Fruit fly (Drosophila melanogaster) whole organism, embryonic: ENCODE data around the gene CG17625.

Experiments
- Aef1 ChIP-seq: fragments of 200-800 bp; sonication (Bioruptor generic); IDR thresholded peaks from 3 replicates; pipeline ENCODE4 v1.3.6; 2022; ENCODE audit warnings: missing biosample characterization, missing genetic modification characterization
- Asciz ChIP-seq: fragments of 200-800 bp; sonication (Bioruptor generic); optimal IDR thresholded peaks from 2 replicates; lab custom pipeline; 2017; ENCODE audit warnings: missing biosample characterization, mild to moderate bottlenecking, missing genetic modification characterization, missing genetic modification reagents
- CG1024 ChIP-seq: fragments of 200-800 bp; sonication (Bioruptor generic); IDR thresholded peaks from 2 replicates; pipeline ENCODE4 v1.3.6; 2022; ENCODE audit warnings: missing biosample characterization, missing genetic modification characterization
- CG10543 ChIP-seq: fragments of 200-800 bp; sonication (Bioruptor generic); optimal IDR thresholded peaks from 3 replicates; lab custom pipeline; 2017; ENCODE audit warnings: missing biosample characterization, mild to moderate bottlenecking, missing genetic modification characterization, moderate library complexity
- CG10979 ChIP-seq: fragments of 200-800 bp; sonication (Bioruptor generic); optimal IDR thresholded peaks from 2 replicates; lab custom pipeline; 2018; ENCODE audit warnings: missing biosample characterization, mild to moderate bottlenecking, missing genetic modification characterization, moderate library complexity
- CG11085 ChIP-seq: fragments of 200-800 bp; sonication (Bioruptor generic); IDR thresholded peaks from 2 replicates; pipeline ENCODE4 v1.3.6; 2022; ENCODE audit warnings: missing biosample characterization, missing genetic modification characterization
- CG11504 ChIP-seq: fragments of 200-800 bp; sonication (Bioruptor generic); optimal IDR thresholded peaks from 3 replicates; lab custom pipeline; 2019; ENCODE audit warnings: missing biosample characterization, mild to moderate bottlenecking, missing genetic modification characterization, moderate library complexity
- CG1233 ChIP-seq: fragments of 200-800 bp; sonication (Bioruptor generic); optimal IDR thresholded peaks from 4 replicates; lab custom pipeline; 2018; ENCODE audit warnings: missing biosample characterization, mild to moderate bottlenecking, missing genetic modification characterization
- CG13287 ChIP-seq: fragments of 200-800 bp; sonication (Bioruptor generic); IDR thresholded peaks from 2 replicates; pipeline ENCODE4 v1.3.6; 2022; ENCODE audit warnings: missing biosample characterization, missing genetic modification characterization; ENCODE audit not compliant: partially characterized antibody
- CG13296 ChIP-seq: fragments of 200-800 bp; sonication (Bioruptor generic); optimal IDR thresholded peaks from 3 replicates; lab custom pipeline; 2018; ENCODE audit warnings: missing biosample characterization, mild to moderate bottlenecking, missing genetic modification characterization
- CG14050 ChIP-seq: fragments of 200-800 bp; sonication (Bioruptor generic); IDR thresholded peaks from 3 replicates; pipeline ENCODE4 v1.3.6; 2022; ENCODE audit warnings: missing biosample characterization, missing genetic modification characterization
- CG14860 ChIP-seq: fragments of 200-800 bp; sonication (Bioruptor generic); IDR thresholded peaks from 3 replicates; pipeline ENCODE4 v1.3.6; 2022; ENCODE audit warnings: missing biosample characterization, missing genetic modification characterization; ENCODE audit not compliant: partially characterized antibody
- CG16813 ChIP-seq: fragments of 200-800 bp; sonication (Bioruptor generic); IDR thresholded peaks from 3 replicates; pipeline ENCODE4 v1.3.6; 2022; ENCODE audit warnings: missing biosample characterization, missing genetic modification characterization; ENCODE audit not compliant: partially characterized antibody
- CG17912 ChIP-seq: fragments of 200-800 bp; sonication (Bioruptor generic); optimal IDR thresholded peaks from 2 replicates; lab custom pipeline; 2018; ENCODE audit warnings: missing biosample characterization, mild to moderate bottlenecking, missing genetic modification characterization
- CG32772 ChIP-seq: fragments of 200-800 bp; sonication (Bioruptor generic); IDR thresholded peaks from 2 replicates; pipeline ENCODE4 v1.3.6; 2022; ENCODE audit warnings: missing biosample characterization, missing genetic modification characterization
- CG34224 ChIP-seq: fragments of 200-800 bp; sonication (Bioruptor generic); IDR thresholded peaks from 3 replicates; pipeline ENCODE4 v1.3.6; 2022; ENCODE audit warnings: missing biosample characterization, missing genetic modification characterization; ENCODE audit not compliant: partially characterized antibody
- CG4360 ChIP-seq: fragments of 200-800 bp; sonication (Bioruptor generic); IDR thresholded peaks from 2 replicates; pipeline ENCODE4 v1.3.6; 2022; ENCODE audit warnings: missing biosample characterization, missing genetic modification characterization
- CG43689 ChIP-seq: fragments of 200-800 bp; sonication (Bioruptor generic); IDR thresholded peaks from 2 replicates; pipeline ENCODE4 v1.3.6; 2022; ENCODE audit warnings: missing biosample characterization, missing genetic modification characterization
- CG4424 ChIP-seq: fragments of 200-800 bp; sonication (Bioruptor generic); optimal IDR thresholded peaks from 3 replicates; lab custom pipeline; 2016; ENCODE audit warnings: missing biosample characterization, missing genetic modification characterization
- CG6272 ChIP-seq: fragments of 200-800 bp; sonication (Bioruptor generic); IDR thresholded peaks from 2 replicates; pipeline ENCODE4 v1.3.6; 2022; ENCODE audit warnings: missing biosample characterization, missing genetic modification characterization
- CG6791 ChIP-seq: fragments of 200-800 bp; sonication (Bioruptor generic); IDR thresholded peaks from 3 replicates; pipeline ENCODE4 v1.3.6; 2022; ENCODE audit warnings: missing biosample characterization, missing genetic modification characterization; ENCODE audit not compliant: partially characterized antibody
- CG8765 ChIP-seq: fragments of 200-800 bp; sonication (Bioruptor generic); IDR thresholded peaks from 2 replicates; pipeline ENCODE4 v1.3.6; 2022; ENCODE audit warnings: missing biosample characterization, missing genetic modification characterization
- CG9609 ChIP-seq: fragments of 200-800 bp; sonication (Bioruptor generic); optimal IDR thresholded peaks from 3 replicates; lab custom pipeline; 2016; ENCODE audit warnings: missing biosample characterization, missing genetic modification characterization
- CG9797 ChIP-seq: fragments of 200-800 bp; sonication (Bioruptor generic); optimal IDR thresholded peaks from 3 replicates; lab custom pipeline; 2018; ENCODE audit warnings: missing biosample characterization, mild to moderate bottlenecking, missing genetic modification characterization
- Dip3 ChIP-seq: fragments of 200-800 bp; sonication (Bioruptor generic); optimal IDR thresholded peaks from 3 replicates; lab custom pipeline; 2016; ENCODE audit warnings: missing biosample characterization, missing genetic modification characterization
- Eip74EF ChIP-seq, 2 experiments: fragments of 200-800 bp in 1 of 2; fragments of >200 bp in 1 of 2; sonication (Bioruptor generic) in 1 of 2; optimal IDR thresholded peaks; 2 replicates each; lab custom pipeline; 2017 to 2019; ENCODE audit warnings: missing biosample characterization in 2 of 2, missing genetic modification characterization in 2 of 2, mild to moderate bottlenecking in 1 of 2, moderate library complexity in 1 of 2
- HHEX ChIP-seq: fragments of 200-800 bp; sonication (Bioruptor generic); optimal IDR thresholded peaks from 3 replicates; lab custom pipeline; 2017; ENCODE audit warnings: missing biosample characterization, mild to moderate bottlenecking, missing genetic modification characterization, missing genetic modification reagents
- HLH3B ChIP-seq: fragments of 200-800 bp; sonication (Bioruptor generic); IDR thresholded peaks from 2 replicates; pipeline ENCODE4 v1.3.6; 2022; ENCODE audit warnings: missing biosample characterization, missing genetic modification characterization
- HmgZ ChIP-seq: fragments of 200-800 bp; sonication (Bioruptor generic); optimal IDR thresholded peaks from 2 replicates; lab custom pipeline; 2018; ENCODE audit warnings: missing biosample characterization, mild to moderate bottlenecking, missing genetic modification characterization
- Kr ChIP-seq: fragments of 200-800 bp; sonication (Bioruptor generic); optimal IDR thresholded peaks from 2 replicates; lab custom pipeline; 2017; ENCODE audit warnings: missing biosample characterization, mild to moderate bottlenecking, missing genetic modification characterization
- MTF-1 ChIP-seq: fragments of 200-800 bp; sonication (Bioruptor generic); optimal IDR thresholded peaks from 2 replicates; lab custom pipeline; 2018; ENCODE audit warnings: missing biosample characterization, mild to moderate bottlenecking, missing genetic modification characterization, borderline replicate concordance
- Mrtf ChIP-seq: fragments of 200-800 bp; sonication (Bioruptor generic); IDR thresholded peaks from 3 replicates; pipeline ENCODE4 v1.3.6; 2022; ENCODE audit warnings: missing biosample characterization, missing genetic modification characterization
- Myb ChIP-seq: fragments of 200-800 bp; sonication (Bioruptor generic); optimal IDR thresholded peaks from 2 replicates; lab custom pipeline; 2016; ENCODE audit warnings: missing biosample characterization, missing genetic modification characterization
- Sry-β ChIP-seq: fragments of 200-800 bp; sonication (Bioruptor generic); optimal IDR thresholded peaks from 2 replicates; lab custom pipeline; 2018; ENCODE audit warnings: missing biosample characterization, mild to moderate bottlenecking, missing genetic modification characterization, moderate library complexity
- amos ChIP-seq: fragments of 200-800 bp; sonication (Bioruptor generic); IDR thresholded peaks from 2 replicates; pipeline ENCODE4 v1.3.6; 2022; ENCODE audit warnings: missing biosample characterization, missing genetic modification characterization; ENCODE audit not compliant: partially characterized antibody
- cg ChIP-seq: fragments of 200-800 bp; sonication (Bioruptor generic); optimal IDR thresholded peaks from 3 replicates; lab custom pipeline; 2019; ENCODE audit warnings: missing biosample characterization, mild to moderate bottlenecking, missing genetic modification characterization, moderate library complexity
- chinmo ChIP-seq: fragments of 200-800 bp; sonication (Bioruptor generic); IDR thresholded peaks from 4 replicates; pipeline ENCODE4 v1.3.6; 2022; ENCODE audit warnings: missing biosample characterization, missing genetic modification characterization; ENCODE audit not compliant: partially characterized antibody
- fd3F ChIP-seq: fragments of 200-800 bp; sonication (Bioruptor generic); optimal IDR thresholded peaks from 2 replicates; lab custom pipeline; 2018; ENCODE audit warnings: missing biosample characterization, mild to moderate bottlenecking, missing genetic modification characterization, moderate library complexity
- fru ChIP-seq: fragments of >200 bp; optimal IDR thresholded peaks from 2 replicates; lab custom pipeline; 2017
- ftz-f1 ChIP-seq: fragments of 200-800 bp; sonication (Bioruptor generic); optimal IDR thresholded peaks from 2 replicates; lab custom pipeline; 2016; ENCODE audit warnings: missing biosample characterization, missing genetic modification characterization
- hbn ChIP-seq: fragments of 200-800 bp; sonication (Bioruptor generic); IDR thresholded peaks from 2 replicates; pipeline ENCODE4 v1.3.6; 2022; ENCODE audit warnings: missing biosample characterization, missing genetic modification characterization; ENCODE audit not compliant: partially characterized antibody
- hth ChIP-seq: fragments of >200 bp; optimal IDR thresholded peaks from 2 replicates; lab custom pipeline; 2017; ENCODE audit warnings: inconsistent platforms
- ind ChIP-seq: fragments of 200-800 bp; sonication (Bioruptor generic); optimal IDR thresholded peaks from 3 replicates; lab custom pipeline; 2016; ENCODE audit warnings: missing biosample characterization, missing genetic modification characterization
- kni ChIP-seq: fragments of 200-800 bp; sonication (Bioruptor generic); optimal IDR thresholded peaks from 3 replicates; lab custom pipeline; 2017; ENCODE audit warnings: mild to moderate bottlenecking, missing biosample characterization, missing genetic modification reagents, missing genetic modification characterization
- lab ChIP-seq: fragments of 200-800 bp; sonication (Bioruptor generic); optimal IDR thresholded peaks from 3 replicates; lab custom pipeline; 2017; ENCODE audit warnings: missing biosample characterization, missing genetic modification characterization, mild to moderate bottlenecking, moderate library complexity, missing genetic modification reagents
- lola ChIP-seq, 3 experiments: fragments of >200 bp in 2 of 3; fragments of 200-800 bp in 1 of 3; sonication (Bioruptor generic) in 1 of 3; optimal IDR thresholded peaks; 2 replicates each; lab custom pipeline; 2017 to 2019; ENCODE audit warnings: missing biosample characterization in 3 of 3, missing genetic modification characterization in 3 of 3, mild to moderate bottlenecking in 1 of 3, moderate library complexity in 1 of 3
- mld ChIP-seq: fragments of 200-800 bp; sonication (Bioruptor generic); IDR thresholded peaks from 3 replicates; pipeline ENCODE4 v1.3.6; 2022; ENCODE audit warnings: missing biosample characterization, missing genetic modification characterization; ENCODE audit not compliant: partially characterized antibody
- psq ChIP-seq: fragments of 200-800 bp; sonication (Bioruptor generic); optimal IDR thresholded peaks from 2 replicates; lab custom pipeline; 2017; ENCODE audit warnings: missing biosample characterization, missing genetic modification characterization
- sens ChIP-seq: fragments of 200-800 bp; sonication (Bioruptor generic); peaks from one replicate; lab custom pipeline; 2016; ENCODE audit warnings: missing biosample characterization, missing genetic modification characterization

The CG17625 gene

DNA sequence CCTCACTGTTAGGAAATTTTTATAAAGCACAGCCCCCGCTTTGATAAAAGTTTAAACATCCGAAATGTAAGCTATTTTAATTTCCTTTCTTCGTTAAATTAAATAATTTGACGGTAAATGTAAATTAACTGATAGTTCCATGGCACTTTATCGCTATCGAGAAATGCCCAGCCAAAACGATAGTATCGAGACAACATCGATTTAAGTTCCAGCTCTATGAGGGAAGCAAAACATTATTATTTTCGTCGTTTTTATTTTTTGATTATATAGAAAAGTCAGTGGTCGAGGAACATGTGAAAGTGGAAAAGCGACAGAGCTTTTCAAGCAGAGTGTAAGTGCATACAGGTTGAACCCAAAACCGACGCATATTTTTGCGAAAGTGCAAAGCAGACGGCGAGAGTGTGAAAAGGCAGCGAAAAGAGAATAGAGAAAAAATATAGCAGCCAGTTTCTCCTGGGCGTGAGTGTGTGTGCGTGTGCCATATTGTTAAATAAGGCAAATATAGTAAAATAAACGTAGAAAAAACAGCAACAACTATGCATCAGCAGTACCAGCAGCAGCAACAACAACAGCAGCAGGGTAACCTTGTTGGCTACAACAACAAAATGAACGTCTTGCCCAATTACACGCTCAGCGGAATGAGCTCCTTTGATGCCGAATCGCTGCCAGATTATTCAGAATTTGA is 40.3 kb downstream of the CG17625 start, which contains the start of gene CG45049 (continued):
- TF ChIP-seq CG11085 (GFP tag; lab: Robert Waterston, UW) = no peak
- TF ChIP-seq HLH3B (GFP tag; lab: Robert Waterston, UW) = no peak
- TF ChIP-seq fd3F (GFP tag; lab: Kevin White, UChicago) = no peak
- TF ChIP-seq chinmo = peak; percentile 54; the same call in 1 of the 4 replicates
- TF ChIP-seq CG34224 (GFP tag; lab: Robert Waterston, UW) = peak; percentile 86
- peak; percentile 79 for TF ChIP-seq CG13287
- no peak for TF ChIP-seq Mrtf
- TF ChIP-seq lola (GFP tag; optimal IDR thresholded peaks at IDR 0.05; lab: Kevin White, UChicago) = no peak
- peak; percentile 75 for TF ChIP-seq hbn (GFP tag; lab: Robert Waterston, UW)
- TF ChIP-seq Dip3 (GFP tag; lab: Kevin White, UChicago) = no peak
- no peak for TF ChIP-seq CG32772
- TF ChIP-seq Kr (GFP tag; lab: Kevin White, UChicago) = no peak
- no peak for TF ChIP-seq CG11504 (tag; lab: Kevin White, UChicago)
- no peak for TF ChIP-seq CG14050 (GFP tag; lab: Robert Waterston, UW)
- peak; percentile 33 for TF ChIP-seq lab (GFP tag; lab: Kevin White, UChicago)
- no peak for TF ChIP-seq Eip74EF (GFP tag; optimal IDR thresholded peaks at IDR 0.05; lab: Kevin White, UChicago)
- TF ChIP-seq CG6272 (GFP tag; lab: Robert Waterston, UW) = peak; percentile 37; the same call in 1 of the 2 replicates
- no peak for TF ChIP-seq Asciz (GFP tag; lab: Kevin White, UChicago)
- TF ChIP-seq CG4360 = peak; percentile 85
- peak; percentile 83 for TF ChIP-seq sens (GFP tag; lab: Kevin White, UChicago)
- peak; percentile 86; the same call in 2 of the 3 replicates for TF ChIP-seq mld (GFP tag; lab: Robert Waterston, UW)
- peak; percentile 74 for TF ChIP-seq CG14860 (GFP tag; lab: Robert Waterston, UW)
- no peak for TF ChIP-seq CG9797 (GFP tag; lab: Kevin White, UChicago)
- TF ChIP-seq CG10979 (tag; lab: Kevin White, UChicago) = no peak
- TF ChIP-seq kni (GFP tag; lab: Kevin White, UChicago) = peak; percentile 40
- no peak for TF ChIP-seq CG9609 (GFP tag; lab: Kevin White, UChicago)
- TF ChIP-seq Myb (GFP tag; lab: Kevin White, UChicago) = no peak
- no peak for TF ChIP-seq CG1233 (GFP tag; lab: Kevin White, UChicago)
- TF ChIP-seq CG13296 (GFP tag; lab: Kevin White, UChicago) = no peak
- no peak for TF ChIP-seq HHEX (GFP tag; lab: Kevin White, UChicago)
- TF ChIP-seq CG1024 (GFP tag; lab: Robert Waterston, UW) = no peak
- no peak for TF ChIP-seq fru
- no peak for TF ChIP-seq Sry-β (GFP tag; lab: Kevin White, UChicago)
- peak; percentile 22 for TF ChIP-seq ftz-f1
- no peak for TF ChIP-seq MTF-1 (GFP tag; lab: Kevin White, UChicago)
- no peak for TF ChIP-seq CG4424
- no peak for TF ChIP-seq CG17912
- TF ChIP-seq CG10543 (GFP tag; lab: Kevin White, UChicago) = peak; percentile 23
- peak; percentile 46 for TF ChIP-seq psq (GFP tag; lab: Kevin White, UChicago)
- TF ChIP-seq ind = no peak
- TF ChIP-seq cg = peak; percentile 80
- TF ChIP-seq HmgZ (tag; lab: Kevin White, UChicago) = no peak
- TF ChIP-seq hth = no peak
- TF ChIP-seq CG8765 (GFP tag; lab: Robert Waterston, UW) = no peak
- peak; percentile 96 for TF ChIP-seq amos (GFP tag; lab: Robert Waterston, UW)
- peak; percentile 90 for TF ChIP-seq CG16813
- TF ChIP-seq CG6791 (GFP tag; lab: Robert Waterston, UW) = peak; percentile 95
- no peak for TF ChIP-seq CG43689 (GFP tag; lab: Robert Waterston, UW)
- peak; percentile 29; the same call in 2 of the 3 replicates for TF ChIP-seq Aef1
